Worm (Caenorhabditis elegans) whole organism, young adult: ENCODE data around the gene lgc-6.

Experiments
- B0035.1 ChIP-seq: sonication (generic microtip); optimal IDR thresholded peaks from 2 replicates; lab custom pipeline; 2016; ENCODE audit warnings: missing genetic modification characterization, mild to moderate bottlenecking, missing compliant biosample characterization, missing genotype, missing genetic modification reagents
- B0261.1 ChIP-seq: sonication (generic microtip); optimal IDR thresholded peaks from 2 replicates; lab custom pipeline; 2016; ENCODE audit warnings: mild to moderate bottlenecking, missing genetic modification characterization, moderate library complexity, missing compliant biosample characterization
- B0336.3 ChIP-seq: fragments of 200-800 bp; sonication (Bioruptor generic); IDR thresholded peaks from 2 replicates; pipeline ENCODE4 v1.3.6; 2022; ENCODE audit warnings: missing genetic modification characterization, missing compliant biosample characterization
- C17E4.6 ChIP-seq: fragments of 200-800 bp; sonication (Bioruptor generic); IDR thresholded peaks from 2 replicates; pipeline ENCODE4 v1.3.6; 2022; ENCODE audit warnings: missing genetic modification reagents, missing genetic modification characterization, missing compliant biosample characterization
- D2030.7 ChIP-seq: fragments of 200-800 bp; sonication (Bioruptor generic); IDR thresholded peaks from 2 replicates; pipeline ENCODE4 v1.3.6; 2022; ENCODE audit warnings: missing genetic modification reagents, missing genetic modification characterization, missing compliant biosample characterization
- F39B2.1 ChIP-seq: fragments of 200-800 bp; sonication (Bioruptor generic); IDR thresholded peaks from 2 replicates; pipeline ENCODE4 v1.3.6; 2022; ENCODE audit warnings: missing genetic modification reagents, missing genetic modification characterization, missing compliant biosample characterization
- F55B11.4 ChIP-seq: sonication (generic microtip); optimal IDR thresholded peaks from 2 replicates; lab custom pipeline; 2016; ENCODE audit warnings: missing compliant biosample characterization, missing genetic modification characterization, borderline replicate concordance; ENCODE audit not compliant: insufficient read depth
- K12H6.12 ChIP-seq: fragments of 200-800 bp; sonication (Bioruptor generic); optimal IDR thresholded peaks from 2 replicates; lab custom pipeline; 2018; ENCODE audit warnings: mild to moderate bottlenecking, missing genetic modification characterization, missing compliant biosample characterization
- T26A5.8 ChIP-seq: sonication (generic microtip); optimal IDR thresholded peaks from 2 replicates; lab custom pipeline; 2016; ENCODE audit warnings: missing genetic modification characterization, missing compliant biosample characterization
- Y53G8AR.9 ChIP-seq: fragments of 200-800 bp; sonication (Bioruptor generic); conservative IDR thresholded peaks from 2 replicates; pipeline ENCODE4 v1.3.6; 2022; ENCODE audit warnings: missing genetic modification reagents, missing genetic modification characterization, missing compliant biosample characterization
- Y56A3A.18 ChIP-seq: fragments of 200-800 bp; sonication (Bioruptor generic); IDR thresholded peaks from 2 replicates; pipeline ENCODE4 v1.3.6; 2022; ENCODE audit warnings: missing genetic modification reagents, missing genetic modification characterization, missing compliant biosample characterization
- atf-7 ChIP-seq: sonication (generic microtip); optimal IDR thresholded peaks from 2 replicates; lab custom pipeline; 2017; ENCODE audit warnings: mild to moderate bottlenecking, missing genetic modification characterization, missing compliant biosample characterization
- athp-1 ChIP-seq: sonication (generic microtip); optimal IDR thresholded peaks from 2 replicates; lab custom pipeline; 2017; ENCODE audit warnings: mild to moderate bottlenecking, missing genetic modification characterization, missing compliant biosample characterization
- bed-1 ChIP-seq: fragments of 200-800 bp; sonication (Bioruptor generic); IDR thresholded peaks from 2 replicates; pipeline ENCODE4 v1.3.6; 2022; ENCODE audit warnings: missing genetic modification reagents, missing genetic modification characterization, missing compliant biosample characterization
- ceh-58 ChIP-seq: fragments of 200-800 bp; sonication (Bioruptor generic); IDR thresholded peaks from 2 replicates; pipeline ENCODE4 v1.3.6; 2022; ENCODE audit warnings: missing genetic modification characterization, missing compliant biosample characterization
- chd-7 ChIP-seq: sonication (generic microtip); optimal IDR thresholded peaks from 2 replicates; lab custom pipeline; 2016; ENCODE audit warnings: mild to moderate bottlenecking, missing genetic modification characterization, moderate library complexity, missing compliant biosample characterization
- die-1 ChIP-seq: sonication (generic microtip); optimal IDR thresholded peaks from 2 replicates; lab custom pipeline; 2016; ENCODE audit warnings: missing genotype, mild to moderate bottlenecking, missing genetic modification characterization, missing compliant biosample characterization
- egl-44 ChIP-seq: fragments of 200-800 bp; sonication (Bioruptor generic); IDR thresholded peaks from 2 replicates; pipeline ENCODE4 v1.3.6; 2022; ENCODE audit warnings: missing genetic modification reagents, missing genetic modification characterization, missing compliant biosample characterization
- egrh-3 ChIP-seq: fragments of 200-800 bp; sonication (Bioruptor generic); IDR thresholded peaks from 2 replicates; pipeline ENCODE4 v1.3.6; 2022; ENCODE audit warnings: missing genetic modification reagents, missing genetic modification characterization, missing compliant biosample characterization
- ekl-4 ChIP-seq: fragments of 200-800 bp; sonication (Bioruptor generic); IDR thresholded peaks from 2 replicates; pipeline ENCODE4 v1.3.6; 2022; ENCODE audit warnings: missing genetic modification reagents, missing genetic modification characterization, missing compliant biosample characterization
- hmg-1.2 ChIP-seq: fragments of 200-800 bp; sonication (Bioruptor generic); IDR thresholded peaks from 2 replicates; pipeline ENCODE4 v1.3.6; 2022; ENCODE audit warnings: missing genetic modification reagents, missing genetic modification characterization, missing compliant biosample characterization
- hrde-1 ChIP-seq: sonication (generic microtip); optimal IDR thresholded peaks from 2 replicates; lab custom pipeline; 2016; ENCODE audit warnings: missing genetic modification characterization, mild to moderate bottlenecking, missing compliant biosample characterization, moderate library complexity, missing genotype, missing genetic modification reagents, borderline replicate concordance
- hsf-1 ChIP-seq: fragments of 200-800 bp; sonication (Bioruptor generic); IDR thresholded peaks from 2 replicates; pipeline ENCODE4 v1.3.6; 2022; ENCODE audit warnings: missing genetic modification reagents, missing genetic modification characterization, missing compliant biosample characterization
- lin-35 ChIP-seq, 3 experiments: fragments of 150-350 bp in 2 of 3; sonication (generic microtip) in 1 of 3; optimal IDR thresholded peaks; 2 replicates each; lab custom pipeline; 2014 to 2018; ENCODE audit warnings: missing biosample characterization in 3 of 3, missing genetic modification characterization in 3 of 3, missing genetic modification reagents in 3 of 3
- mcd-1 ChIP-seq: fragments of 200-800 bp; sonication (Bioruptor generic); IDR thresholded peaks from 2 replicates; pipeline ENCODE4 v1.3.6; 2022; ENCODE audit warnings: missing genetic modification reagents, missing genetic modification characterization, missing compliant biosample characterization
- mes-4 ChIP-seq: sonication (generic microtip); optimal IDR thresholded peaks from 2 replicates; lab custom pipeline; 2016; ENCODE audit warnings: missing genotype, missing genetic modification characterization, missing compliant biosample characterization
- nhr-80 ChIP-seq: sonication (generic microtip); optimal IDR thresholded peaks from 2 replicates; lab custom pipeline; 2016; ENCODE audit warnings: missing genetic modification characterization, missing compliant biosample characterization
- pbrm-1 ChIP-seq: fragments of 200-800 bp; sonication (Bioruptor generic); IDR thresholded peaks from 2 replicates; pipeline ENCODE4 v1.3.6; 2022; ENCODE audit warnings: missing genetic modification reagents, missing genetic modification characterization, missing compliant biosample characterization
- rcor-1 ChIP-seq: fragments of 200-800 bp; sonication (Bioruptor generic); IDR thresholded peaks from 2 replicates; pipeline ENCODE4 v1.3.6; 2022; ENCODE audit warnings: missing genetic modification reagents, missing genetic modification characterization, missing compliant biosample characterization
- repo-1 ChIP-seq: sonication (generic microtip); optimal IDR thresholded peaks from 2 replicates; lab custom pipeline; 2017; ENCODE audit warnings: mild to moderate bottlenecking, missing genetic modification characterization, missing compliant biosample characterization
- rpc-1 ChIP-seq, 2 experiments: fragments of 150-350 bp in 1 of 2; sonication (generic microtip) in 1 of 2; optimal IDR thresholded peaks; 2 replicates each; lab custom pipeline; 2014 to 2018; ENCODE audit warnings: missing biosample characterization in 1 of 2, missing genetic modification characterization in 1 of 2, missing genetic modification reagents in 1 of 2, missing genotype in 1 of 2
- tbx-9 ChIP-seq: sonication (generic microtip); optimal IDR thresholded peaks from 2 replicates; lab custom pipeline; 2016; ENCODE audit warnings: borderline replicate concordance, missing genetic modification characterization, inconsistent platforms, missing compliant biosample characterization
- xnd-1 ChIP-seq: sonication (generic microtip); optimal IDR thresholded peaks from 2 replicates; lab custom pipeline; 2016; ENCODE audit warnings: missing genotype, missing genetic modification reagents, missing genetic modification characterization, missing compliant biosample characterization
- zfh-2 ChIP-seq: fragments of 200-800 bp; sonication (Bioruptor generic); conservative IDR thresholded peaks from 2 replicates; pipeline ENCODE4 v1.3.6; 2022; ENCODE audit warnings: missing genetic modification reagents, missing genetic modification characterization, missing compliant biosample characterization
- ztf-3 ChIP-seq: fragments of 200-800 bp; sonication (Bioruptor generic); optimal IDR thresholded peaks from 2 replicates; lab custom pipeline; 2018; ENCODE audit warnings: mild to moderate bottlenecking, missing genetic modification characterization, missing compliant biosample characterization

Gene lgc-6

DNA sequence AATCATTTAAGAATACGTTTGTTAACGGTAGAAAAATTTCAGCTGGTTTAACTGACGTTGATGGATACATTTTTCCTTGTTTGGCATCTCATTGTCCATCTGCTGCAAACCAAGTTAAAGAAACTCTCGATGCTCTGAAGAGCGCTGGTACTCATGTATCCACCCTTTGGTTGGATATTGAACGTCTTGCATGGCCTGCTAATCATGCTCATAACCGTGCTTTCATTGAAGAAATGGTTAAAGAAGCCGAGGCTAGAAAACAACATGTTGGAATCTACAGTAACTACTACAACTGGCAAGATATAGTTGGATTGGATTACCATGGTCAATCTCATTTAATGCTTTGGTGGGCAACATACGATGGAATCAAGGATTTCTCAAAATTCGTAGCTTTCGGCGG, 6.7 kb upstream of the lgc-6 start:
- no peak for TF ChIP-seq athp-1 (tag; lab: Kevin White, UChicago)
- TF ChIP-seq hsf-1 (GFP tag; lab: Robert Waterston, UW) = no peak
- TF ChIP-seq ceh-58 (GFP tag; lab: Robert Waterston, UW) = no peak
- TF ChIP-seq tbx-9 (tag; lab: Kevin White, UChicago) = no peak
- no peak for TF ChIP-seq atf-7 (tag; lab: Kevin White, UChicago)
- no peak for TF ChIP-seq rcor-1 (GFP tag; lab: Robert Waterston, UW)
- no peak for TF ChIP-seq bed-1 (GFP tag; lab: Robert Waterston, UW)
- TF ChIP-seq B0261.1 = no peak
- no peak for TF ChIP-seq lin-35 (GFP tag; optimal IDR thresholded peaks at IDR 0.05; lab: Kevin White, UChicago)
- TF ChIP-seq egrh-3 = no peak
- TF ChIP-seq ekl-4 (GFP tag; lab: Robert Waterston, UW) = no peak
- TF ChIP-seq C17E4.6 (GFP tag; lab: Robert Waterston, UW) = no peak
- TF ChIP-seq ztf-3 (GFP tag; lab: Kevin White, UChicago) = no peak
- no peak for TF ChIP-seq mes-4
- TF ChIP-seq T26A5.8 (tag; lab: Kevin White, UChicago) = no peak
- TF ChIP-seq xnd-1 (tag; lab: Kevin White, UChicago) = no peak
- TF ChIP-seq, all 124 proteins: peak for 0

DNA sequence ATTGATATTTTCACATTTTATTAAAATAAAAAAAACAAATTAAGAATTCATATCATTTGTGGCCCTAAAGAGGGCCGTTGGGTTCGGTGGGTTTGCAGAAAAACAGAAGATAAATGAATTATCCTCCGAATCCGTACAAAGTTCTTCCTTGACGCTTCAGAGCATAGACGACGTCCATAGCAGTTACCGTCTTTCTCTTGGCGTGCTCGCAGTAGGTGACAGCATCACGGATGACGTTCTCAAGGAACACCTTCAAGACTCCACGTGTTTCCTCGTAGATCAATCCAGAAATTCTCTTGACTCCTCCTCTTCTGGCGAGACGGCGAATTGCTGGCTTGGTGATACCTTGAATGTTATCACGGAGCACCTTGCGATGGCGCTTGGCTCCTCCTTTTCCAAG, 6.2 kb upstream of the lgc-6 start:
- TF ChIP-seq D2030.7 (GFP tag; lab: Robert Waterston, UW) = no peak
- TF ChIP-seq B0336.3 (GFP tag; lab: Robert Waterston, UW) = no peak
- no peak for TF ChIP-seq hmg-1.2
- TF ChIP-seq Y56A3A.18 (GFP tag; lab: Robert Waterston, UW) = no peak
- TF ChIP-seq B0035.1 (tag; lab: Kevin White, UChicago) = no peak
- TF ChIP-seq repo-1 (tag; lab: Kevin White, UChicago) = no peak
- TF ChIP-seq zfh-2 (GFP tag; lab: Robert Waterston, UW) = no peak
- TF ChIP-seq rpc-1 (optimal IDR thresholded peaks at IDR 0.05; lab: Kevin White, UChicago) = no peak
- no peak for TF ChIP-seq rpc-1 (tag; optimal IDR thresholded peaks at IDR 0.05; lab: Kevin White, UChicago)
- no peak for TF ChIP-seq hrde-1 (tag; lab: Kevin White, UChicago)
- no peak for TF ChIP-seq nhr-80 (tag; lab: Kevin White, UChicago)
- no peak for TF ChIP-seq F39B2.1 (GFP tag; lab: Robert Waterston, UW)

ce11 chrIV:8333954-8333987, 6.0 kb upstream of the lgc-6 start, which contains the start of gene his-31:
his-31 (minus strand) TSS chrIV:8333983.
- no peak for TF ChIP-seq Y53G8AR.9
- no peak for TF ChIP-seq mcd-1 (GFP tag; lab: Robert Waterston, UW)
- no peak for TF ChIP-seq lin-35 (GFP tag; optimal IDR thresholded peaks at IDR 0.05; lab: Kevin White, UChicago)
- TF ChIP-seq egl-44 = no peak
- TF ChIP-seq hrde-1 (tag; lab: Kevin White, UChicago) = no peak
- TF ChIP-seq F55B11.4 = no peak
- no peak for TF ChIP-seq pbrm-1 (GFP tag; lab: Robert Waterston, UW)
- TF ChIP-seq nhr-80 (tag; lab: Kevin White, UChicago) = no peak
- TF ChIP-seq B0261.1 = no peak
- TF ChIP-seq athp-1 (tag; lab: Kevin White, UChicago) = no peak
- no peak for TF ChIP-seq K12H6.12 (tag; lab: Kevin White, UChicago)
- no peak for TF ChIP-seq T26A5.8 (tag; lab: Kevin White, UChicago)
- no peak for TF ChIP-seq die-1 (tag; lab: Kevin White, UChicago)
- no peak for TF ChIP-seq chd-7 (tag; lab: Kevin White, UChicago)
